Worm (Caenorhabditis elegans): Measurements from ENCODE around the gene F35B3.7.

DNA sequence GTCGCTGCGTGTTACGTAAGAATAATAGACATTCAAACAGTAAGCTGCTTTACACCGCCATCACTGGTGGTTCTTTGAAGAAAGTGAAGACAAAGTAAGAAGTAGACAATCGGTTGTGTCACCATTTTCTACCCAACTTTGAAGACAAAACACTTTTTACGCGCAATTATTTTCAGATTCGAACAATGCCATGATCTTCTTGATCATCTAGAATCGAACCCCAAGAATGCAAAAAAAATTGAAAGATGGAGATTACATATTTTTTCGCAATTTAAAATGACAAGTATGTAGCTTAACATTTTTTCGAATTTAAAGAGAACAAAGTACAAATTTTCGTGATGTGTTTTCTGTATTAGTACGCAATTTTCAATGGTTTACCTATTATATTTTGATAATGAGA is 22.0 kb downstream of the F35B3.7 start, which contains the start of gene F35B3.4:
- TF ChIP-seq nfya-1 (tag; optimal IDR thresholded peaks at IDR 0.05; ENCODE audit: insufficient read depth) (no peak), daf-12 (tag; optimal IDR thresholded peaks at IDR 0.05) (no peak), elt-3 (tag; optimal IDR thresholded peaks at IDR 0.05) (no peak), fkh-10 (GFP tag; optimal IDR thresholded peaks at IDR 0.05) (no peak), lin-39 (tag; optimal IDR thresholded peaks at IDR 0.05) (no peak), ztf-4 (tag; optimal IDR thresholded peaks at IDR 0.05) (no peak)

All from whole organism, L3 larva.